Fruit fly (Drosophila melanogaster) S2 (cell line): ENCODE data around the gene CG33253.

Experiments used
- CG8478 ChIP-seq: fragments of >200 bp; optimal IDR thresholded peaks from 2 replicates; lab custom pipeline; 2018
- CTCF ChIP-seq, 2 experiments: fragments of >200 bp; optimal IDR thresholded peaks; 2 replicates each; lab custom pipeline; 2018

CG33253 gene

DNA sequence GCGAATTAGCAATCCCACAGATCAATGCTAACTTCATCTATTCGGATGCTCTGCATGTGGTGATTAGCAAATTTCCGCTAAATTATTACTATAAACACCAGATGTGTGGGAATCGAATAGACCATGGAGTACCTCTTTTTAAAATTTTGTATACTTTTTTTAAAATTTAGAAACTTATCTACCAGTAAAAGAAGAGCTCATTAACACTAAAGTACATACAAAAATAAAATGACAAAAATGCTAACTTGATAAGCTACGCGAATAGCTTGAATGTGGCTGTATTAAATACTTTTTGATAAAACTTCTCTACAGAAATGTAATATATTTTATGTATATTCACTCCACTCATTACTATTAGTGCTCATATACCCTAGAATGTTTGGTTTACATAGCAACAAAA lies 9.1 kb upstream of the CG33253 start:
- TF ChIP-seq CG8478 (lab: Kevin White, UChicago), result no peak
- no peak for TF ChIP-seq CTCF (optimal IDR thresholded peaks at IDR 0.05; lab: Kevin White, UChicago)

DNA sequence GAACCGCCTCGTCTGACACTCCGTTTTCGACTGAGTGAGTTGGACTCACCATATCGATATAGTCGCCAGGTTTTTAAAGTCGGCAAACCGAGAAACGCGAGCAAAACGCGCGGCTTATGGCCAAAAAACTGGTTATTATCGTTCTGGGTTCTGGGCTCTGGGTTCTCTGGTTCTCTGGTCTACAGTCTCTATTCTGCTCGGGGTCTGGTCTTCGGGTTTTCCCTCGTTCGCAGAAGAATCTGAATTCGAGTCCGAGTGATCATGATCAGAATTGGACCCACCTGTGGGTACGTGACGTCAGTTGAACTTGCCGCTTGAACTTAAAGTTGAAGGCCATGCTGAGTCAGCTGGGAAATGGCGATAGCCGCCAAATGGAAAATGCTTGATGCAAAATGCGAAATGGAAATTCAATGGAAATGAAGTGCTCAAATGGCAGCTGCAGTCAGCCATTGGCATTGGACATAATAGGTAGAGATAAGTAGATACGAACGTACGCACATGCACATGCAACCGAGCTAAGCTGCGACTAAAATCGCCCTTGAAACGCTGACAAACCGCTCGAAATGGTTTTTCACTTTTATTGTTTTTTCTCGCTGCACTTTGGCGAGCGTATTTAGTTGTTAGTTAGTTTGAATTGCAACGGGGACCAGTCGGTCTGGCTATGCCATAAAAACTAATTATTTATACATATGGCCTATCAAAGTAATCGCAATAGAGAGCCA lies 8.2 kb upstream of the CG33253 start, which contains the start of gene CG33939:
Gene CG33939, minus strand, starts transcription at position 51 of the 722 bp plus-strand sequence.
- TF ChIP-seq CG8478 (lab: Kevin White, UChicago) (no peak), CTCF (optimal IDR thresholded peaks at IDR 0.05; lab: Kevin White, UChicago) (no peak)

DNA sequence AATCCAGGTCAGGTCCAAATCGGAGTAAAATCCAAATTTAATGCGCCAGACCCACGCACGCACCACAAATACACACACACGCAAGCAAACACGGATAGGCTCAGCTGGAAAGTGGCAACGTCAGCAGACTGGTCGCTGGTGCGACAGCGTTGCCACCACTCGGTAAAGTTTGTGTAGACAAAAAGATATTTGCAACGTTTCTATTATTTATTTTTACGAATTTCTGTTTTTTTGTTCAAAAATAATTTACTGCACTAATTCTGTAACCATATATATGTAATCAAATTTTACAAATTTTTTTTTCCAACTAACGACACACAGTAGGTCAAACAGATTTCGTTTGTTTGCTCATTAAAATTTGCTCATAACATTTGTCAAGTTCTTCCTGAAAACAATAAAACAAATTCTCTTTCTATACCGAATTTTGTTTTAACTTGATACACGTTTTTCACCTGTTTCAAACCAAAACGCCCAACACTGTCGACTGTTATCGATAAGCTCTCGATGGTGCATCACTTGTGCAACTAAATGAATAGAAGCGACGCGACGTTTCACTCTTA lies 3.4 kb upstream of the CG33253 start, which contains the start of the genes CG7556 and CG7453:
Gene CG7556, minus strand, starts transcription at position 135 of the 560 bp plus-strand sequence.
Gene CG7453, plus strand, starts transcription at position 478 of the 560 bp plus-strand sequence.
- TF ChIP-seq CG8478 (lab: Kevin White, UChicago), result no peak
- TF ChIP-seq CTCF (optimal IDR thresholded peaks at IDR 0.05; lab: Kevin White, UChicago), result no peak

DNA sequence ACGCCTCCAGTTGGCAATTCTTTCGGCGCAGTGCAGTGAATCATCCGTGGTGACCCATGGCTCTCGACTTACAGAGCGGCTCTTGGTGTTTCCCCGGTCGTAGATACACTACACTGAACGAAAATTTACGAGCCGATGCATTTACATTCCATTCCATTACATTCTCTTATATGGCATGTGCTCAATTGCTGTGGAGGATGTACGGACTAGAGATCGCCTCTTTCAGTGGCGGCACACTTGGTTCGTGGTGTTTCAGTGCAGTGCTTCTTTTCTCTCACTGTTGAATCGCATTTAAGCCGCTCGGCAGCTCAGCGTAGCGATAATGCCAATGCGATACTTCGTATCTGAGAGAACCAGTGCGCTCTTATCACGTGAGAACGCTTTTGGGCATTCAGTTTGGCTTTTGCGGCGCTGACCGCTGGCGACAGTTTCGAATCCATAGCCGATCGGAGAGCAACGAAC lies 4.4 kb downstream of the CG33253 start, which contains the start of gene Mec2:
Gene Mec2, plus strand, starts transcription at position 412 of the 462 bp plus-strand sequence.
- no peak for TF ChIP-seq CTCF (optimal IDR thresholded peaks at IDR 0.05; lab: Kevin White, UChicago)
- TF ChIP-seq CG8478 (lab: Kevin White, UChicago), result no peak

DNA sequence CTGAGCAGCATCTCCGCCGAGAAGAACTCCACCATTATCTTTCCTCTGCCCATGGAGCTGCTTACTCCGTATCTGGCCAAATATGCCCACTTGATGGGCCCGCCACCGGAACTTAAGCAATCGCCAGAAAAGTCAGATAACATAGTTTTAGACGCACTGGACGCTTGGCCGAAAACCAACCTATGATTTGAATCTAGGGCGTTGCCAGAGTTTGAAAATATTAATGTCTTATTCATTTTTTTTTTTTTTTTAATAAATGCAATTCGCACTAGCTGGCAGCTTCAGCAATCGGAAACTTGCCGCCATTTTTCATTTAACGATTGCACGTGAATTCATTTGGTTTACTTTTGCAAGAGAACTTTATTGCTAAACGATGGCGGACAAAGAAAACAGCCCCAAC lies 6.7 kb downstream of the CG33253 start, which contains the start of gene HP1D3csd:
Gene HP1D3csd, plus strand, starts transcription at position 312 of the 400 bp plus-strand sequence.
- TF ChIP-seq CTCF (optimal IDR thresholded peaks at IDR 0.05; lab: Kevin White, UChicago) (peak in 1 of 2 experiments; percentile 49), CG8478 (lab: Kevin White, UChicago) (no peak)

DNA sequence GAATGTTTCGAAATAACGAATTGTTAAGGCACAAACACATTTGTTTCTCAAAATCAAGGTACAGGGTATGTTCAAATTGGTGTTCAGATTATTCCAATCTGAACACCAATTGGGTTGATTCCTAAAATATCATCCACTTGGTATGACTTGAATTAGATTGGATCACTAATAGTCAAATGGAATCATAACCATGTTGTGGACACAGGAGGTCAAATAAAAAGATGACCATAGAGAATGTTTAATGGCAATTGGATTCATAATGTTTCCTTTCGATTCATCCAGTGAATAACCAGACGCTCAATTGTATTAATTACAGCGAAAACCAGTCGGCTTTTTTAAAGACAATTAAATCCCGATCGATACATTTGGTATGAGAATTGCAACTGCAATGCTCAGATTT lies 7.8 kb downstream of the CG33253 start:
- TF ChIP-seq CTCF (optimal IDR thresholded peaks at IDR 0.05; lab: Kevin White, UChicago), result no peak
- no peak for TF ChIP-seq CG8478 (lab: Kevin White, UChicago)

DNA sequence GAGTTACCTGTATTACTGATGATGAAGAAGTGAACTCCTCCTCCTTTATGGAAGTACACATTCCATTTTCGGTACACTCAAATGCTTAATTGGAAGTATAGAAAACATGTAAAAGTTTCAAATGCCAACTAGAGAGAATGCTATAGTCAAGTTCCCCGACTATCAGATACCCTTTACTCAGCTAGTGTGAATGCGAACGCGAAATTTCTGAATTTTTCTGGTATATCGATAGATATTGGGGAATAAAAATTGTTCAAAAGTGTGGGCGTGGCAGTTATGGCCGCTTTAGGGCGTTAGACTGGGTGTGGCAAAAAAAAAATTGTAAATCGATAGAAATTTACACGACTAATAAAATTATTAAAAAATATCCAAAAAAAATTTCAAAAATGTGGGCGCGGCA lies 8.4 kb downstream of the CG33253 start:
- no peak for TF ChIP-seq CG8478 (lab: Kevin White, UChicago)
- no peak for TF ChIP-seq CTCF (optimal IDR thresholded peaks at IDR 0.05; lab: Kevin White, UChicago)

DNA sequence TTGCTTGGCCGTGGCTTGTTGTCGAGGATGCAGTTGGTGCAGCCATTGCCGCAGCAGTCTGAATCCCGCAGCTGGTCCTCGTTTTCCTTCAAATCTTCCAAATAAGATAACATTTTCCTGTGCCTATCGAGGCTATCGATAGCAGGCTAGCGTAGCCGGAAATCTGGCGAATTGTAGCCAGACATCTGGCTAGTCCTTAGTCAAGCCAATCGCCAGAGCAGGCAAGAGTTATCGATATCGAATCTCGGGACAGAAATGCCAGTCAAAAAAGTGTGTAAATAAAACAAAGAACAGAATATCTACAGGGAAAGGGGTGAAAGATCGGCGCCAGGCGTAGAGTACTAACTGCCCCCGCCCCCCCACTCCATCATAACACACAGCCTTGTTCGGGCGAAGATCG lies 10.1 kb downstream of the CG33253 start, which contains the start of the genes CG7914 and CG14194:
Gene CG7914, minus strand, starts transcription at position 113 of the 400 bp plus-strand sequence.
Gene CG14194, plus strand, starts transcription at position 220 of the 400 bp plus-strand sequence.
- peak in 1 of 2 experiments; percentile 4 for TF ChIP-seq CTCF (optimal IDR thresholded peaks at IDR 0.05; lab: Kevin White, UChicago)
- no peak for TF ChIP-seq CG8478 (lab: Kevin White, UChicago)

DNA sequence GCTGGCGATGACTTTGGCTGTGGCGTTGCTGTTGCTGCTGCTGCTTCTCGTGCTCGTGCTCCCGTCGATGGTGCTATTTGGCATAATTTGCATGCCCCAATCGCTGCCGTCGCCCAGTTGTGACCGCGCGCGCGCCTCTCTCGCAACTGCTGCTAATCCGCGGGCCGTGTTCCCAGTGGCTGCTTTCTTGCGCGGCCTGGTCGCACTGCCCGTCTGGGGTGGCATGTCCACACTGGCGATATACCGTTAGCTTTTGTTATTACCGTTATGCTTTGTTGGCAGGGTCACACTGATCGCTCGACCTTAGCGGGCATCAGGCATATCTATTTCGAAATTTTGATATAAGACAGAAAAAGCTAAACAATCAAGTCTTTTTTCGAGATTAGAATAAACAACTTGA lies 18.4 kb downstream of the CG33253 start, which contains the start of gene CG7990:
Gene CG7990, minus strand, starts transcription at position 350 of the 400 bp plus-strand sequence.
- no peak for TF ChIP-seq CG8478 (lab: Kevin White, UChicago)
- TF ChIP-seq CTCF (optimal IDR thresholded peaks at IDR 0.05; lab: Kevin White, UChicago), result no peak

DNA sequence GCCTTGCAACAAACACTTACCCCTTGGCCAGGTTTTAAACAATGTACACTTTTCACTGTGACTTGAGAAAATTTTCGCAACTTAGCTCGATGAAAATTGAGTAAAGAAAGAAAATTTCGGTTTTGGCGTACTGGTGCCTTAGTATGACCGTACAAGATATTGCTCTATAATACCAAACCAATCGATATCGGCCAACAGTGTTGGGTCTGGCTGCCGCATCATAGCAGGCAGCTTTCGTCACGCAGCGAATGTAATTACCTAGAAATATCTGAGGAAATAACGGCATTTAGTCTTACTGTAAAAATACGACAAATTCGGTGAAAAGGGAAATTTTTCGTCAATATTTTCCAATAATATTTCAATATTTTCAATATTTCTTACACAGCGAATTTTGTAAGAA lies 24.8 kb downstream of the CG33253 start, which contains the start of gene Ulp1:
Gene Ulp1, minus strand, starts transcription at position 174 of the 400 bp plus-strand sequence.
- no peak for TF ChIP-seq CG8478 (lab: Kevin White, UChicago)
- TF ChIP-seq CTCF (optimal IDR thresholded peaks at IDR 0.05; lab: Kevin White, UChicago), result peak; percentile 58 to 67

DNA sequence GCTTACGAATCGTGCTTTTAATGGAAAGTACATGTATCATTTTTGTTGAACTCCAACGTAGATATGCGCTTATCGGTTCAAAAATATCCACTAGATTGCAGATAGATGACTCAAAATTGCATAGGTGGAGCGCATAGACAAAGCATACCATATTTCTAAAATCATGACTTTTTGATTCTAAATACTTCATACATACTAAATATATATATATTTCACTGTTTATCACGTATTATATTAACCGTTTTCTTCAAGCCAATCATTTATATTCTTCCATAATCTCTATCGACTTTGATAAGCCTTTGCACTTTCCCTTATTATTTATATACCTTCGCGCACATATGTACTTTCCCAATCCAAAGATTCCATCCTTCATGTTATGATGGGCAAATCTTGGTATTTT lies 28.8 kb downstream of the CG33253 start, which contains the start of gene CG14195:
Gene CG14195, minus strand, starts transcription at position 101 of the 400 bp plus-strand sequence.
- no peak for TF ChIP-seq CTCF (optimal IDR thresholded peaks at IDR 0.05; lab: Kevin White, UChicago)
- TF ChIP-seq CG8478 (lab: Kevin White, UChicago), result no peak

DNA sequence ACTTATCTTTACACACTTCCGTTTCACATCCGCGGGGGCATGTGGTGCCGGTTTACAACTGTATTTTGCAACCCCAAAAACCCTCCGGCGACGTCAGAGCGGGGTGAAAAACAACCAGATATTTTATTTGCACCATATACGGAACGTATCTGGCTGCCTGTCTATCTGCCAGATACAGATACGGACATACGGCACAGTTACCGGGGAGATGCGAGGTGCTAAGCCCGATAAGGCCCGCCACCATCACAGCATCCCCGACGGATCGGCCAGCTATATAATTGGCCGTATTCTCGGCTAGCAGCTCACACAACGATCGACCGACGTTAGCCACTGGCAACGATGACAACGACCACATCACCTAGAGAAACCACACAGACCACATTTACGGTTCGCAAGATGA lies 29.7 kb downstream of the CG33253 start, which contains the start of gene Mur18B:
Gene Mur18B, plus strand, starts transcription at position 301 of the 400 bp plus-strand sequence.
- no peak for TF ChIP-seq CTCF (optimal IDR thresholded peaks at IDR 0.05; lab: Kevin White, UChicago)
- no peak for TF ChIP-seq CG8478 (lab: Kevin White, UChicago)

DNA sequence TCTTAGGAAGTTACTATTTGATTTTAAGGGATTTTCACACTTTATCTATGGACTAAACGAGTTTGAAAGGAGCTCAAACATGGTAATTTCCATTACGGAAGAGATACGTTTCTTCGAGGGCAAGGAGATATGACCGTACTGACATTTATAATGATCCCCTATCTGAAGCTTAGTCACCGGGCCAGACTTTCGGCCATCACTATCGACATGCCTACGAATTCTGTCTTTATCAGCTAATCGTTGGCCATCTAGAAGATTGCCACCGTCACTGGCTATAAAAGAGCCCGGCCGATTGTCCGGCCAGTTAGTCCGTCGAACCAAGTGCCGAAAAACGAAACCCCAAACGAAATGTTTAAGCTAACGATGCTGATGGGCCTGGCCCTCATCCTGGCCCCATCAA lies 32.0 kb downstream of the CG33253 start, which contains the start of gene Muc18B:
Gene Muc18B, plus strand, starts transcription at position 301 of the 400 bp plus-strand sequence.
- TF ChIP-seq CTCF (optimal IDR thresholded peaks at IDR 0.05; lab: Kevin White, UChicago) (no peak), CG8478 (lab: Kevin White, UChicago) (no peak)

DNA sequence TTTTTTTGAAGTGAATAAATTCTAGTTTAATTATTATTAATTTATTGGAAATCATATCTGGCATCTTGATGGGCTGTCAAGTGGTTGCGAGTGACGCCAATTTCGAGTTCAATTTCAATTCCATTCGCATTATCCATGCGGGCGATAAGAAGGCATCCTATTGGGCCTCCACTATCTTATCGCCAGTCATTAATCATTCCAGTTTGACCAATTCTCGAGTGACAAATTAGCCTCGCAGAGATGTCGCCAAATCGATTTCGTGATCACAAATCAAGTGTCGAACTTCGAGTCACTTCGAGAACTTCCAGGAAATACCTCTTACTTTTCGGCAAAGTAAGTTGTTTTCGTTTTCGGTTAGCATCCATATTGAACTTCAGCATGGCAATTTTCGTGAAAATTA lies 33.5 kb downstream of the CG33253 start:
- TF ChIP-seq CTCF (optimal IDR thresholded peaks at IDR 0.05; lab: Kevin White, UChicago) (no peak), CG8478 (lab: Kevin White, UChicago) (no peak)
